Fruit fly (Drosophila melanogaster) whole organism, prepupa: Measurements from ENCODE around the gene CG9269.

ENCODE experiments used
- Blimp-1 ChIP-seq: fragments of 200-800 bp; sonication (Bioruptor generic); optimal IDR thresholded peaks from 3 replicates; lab custom pipeline; 2017; ENCODE audit warnings: missing biosample characterization, missing genetic modification characterization, mild to moderate bottlenecking, moderate library complexity, missing genetic modification reagents
- CG10631 ChIP-seq: fragments of 200-800 bp; sonication (Bioruptor generic); optimal IDR thresholded peaks from 2 replicates; lab custom pipeline; 2016; ENCODE audit warnings: missing biosample characterization, missing genetic modification characterization
- CG10669 ChIP-seq: fragments of 200-800 bp; sonication (Bioruptor generic); optimal IDR thresholded peaks from 3 replicates; lab custom pipeline; 2018; ENCODE audit warnings: missing biosample characterization, mild to moderate bottlenecking, missing genetic modification characterization, moderate library complexity
- CG11762 ChIP-seq: fragments of 200-800 bp; sonication (Bioruptor generic); optimal IDR thresholded peaks from 3 replicates; lab custom pipeline; 2016; ENCODE audit warnings: missing biosample characterization, missing genetic modification characterization; ENCODE audit not compliant: insufficient read depth
- CG15336 ChIP-seq: fragments of 200-800 bp; sonication (Bioruptor generic); IDR thresholded peaks from 2 replicates; pipeline ENCODE4 v1.3.6; 2022; ENCODE audit warnings: missing biosample characterization, missing genetic modification characterization
- CG3032 ChIP-seq: fragments of 200-800 bp; optimal IDR thresholded peaks from 2 replicates; lab custom pipeline; 2019; ENCODE audit warnings: missing biosample characterization, mild to moderate bottlenecking, missing genetic modification characterization, moderate library complexity
- CG31627 ChIP-seq: fragments of 200-800 bp; sonication (Bioruptor generic); optimal IDR thresholded peaks from 3 replicates; lab custom pipeline; 2016; ENCODE audit warnings: missing biosample characterization, missing genetic modification characterization
- CG34406 ChIP-seq: fragments of 200-800 bp; sonication (Bioruptor generic); optimal IDR thresholded peaks from 3 replicates; lab custom pipeline; 2016; ENCODE audit warnings: missing biosample characterization, missing genetic modification characterization
- CG3919 ChIP-seq: fragments of 200-800 bp; sonication (Bioruptor generic); optimal IDR thresholded peaks from 3 replicates; lab custom pipeline; 2016; ENCODE audit warnings: missing biosample characterization, missing genetic modification characterization
- CG4318 ChIP-seq: fragments of 200-800 bp; sonication (Bioruptor generic); optimal IDR thresholded peaks from 3 replicates; lab custom pipeline; 2017; ENCODE audit warnings: missing biosample characterization, mild to moderate bottlenecking, missing genetic modification characterization
- CG6163 ChIP-seq: fragments of 200-800 bp; sonication (Bioruptor generic); IDR thresholded peaks from 3 replicates; pipeline ENCODE4 v1.3.6; 2022; ENCODE audit warnings: missing biosample characterization, missing genetic modification characterization
- CG6276 ChIP-seq: fragments of 200-800 bp; sonication (Bioruptor generic); optimal IDR thresholded peaks from 2 replicates; lab custom pipeline; 2017; ENCODE audit warnings: missing biosample characterization, mild to moderate bottlenecking, missing genetic modification characterization
- CG6792 ChIP-seq: fragments of 200-800 bp; sonication (Bioruptor generic); optimal IDR thresholded peaks from 3 replicates; lab custom pipeline; 2016; ENCODE audit warnings: missing biosample characterization, missing genetic modification characterization
- CG6854 ChIP-seq: fragments of 200-800 bp; sonication (Bioruptor generic); optimal IDR thresholded peaks from 2 replicates; lab custom pipeline; 2017; ENCODE audit warnings: missing biosample characterization, mild to moderate bottlenecking, missing genetic modification characterization
- CG7368 ChIP-seq: fragments of 200-800 bp; sonication (Bioruptor generic); optimal IDR thresholded peaks from 3 replicates; lab custom pipeline; 2016; ENCODE audit warnings: missing biosample characterization, missing genetic modification characterization
- CG8319 ChIP-seq: fragments of 200-800 bp; sonication (Bioruptor generic); optimal IDR thresholded peaks from 3 replicates; lab custom pipeline; 2016; ENCODE audit warnings: missing biosample characterization, missing genetic modification characterization
- CG8632 ChIP-seq: fragments of 200-800 bp; sonication (Bioruptor generic); optimal IDR thresholded peaks from 3 replicates; lab custom pipeline; 2016; ENCODE audit warnings: missing biosample characterization, missing genetic modification characterization
- CG9139 ChIP-seq: fragments of 200-800 bp; sonication (Bioruptor generic); optimal IDR thresholded peaks from 3 replicates; lab custom pipeline; 2017; ENCODE audit warnings: missing biosample characterization, mild to moderate bottlenecking, missing genetic modification characterization
- Eip75B ChIP-seq: fragments of 200-800 bp; sonication (Bioruptor generic); optimal IDR thresholded peaks from 3 replicates; lab custom pipeline; 2016; ENCODE audit warnings: missing biosample characterization, missing genetic modification characterization
- Ets21C ChIP-seq: fragments of 200-800 bp; sonication (Bioruptor generic); optimal IDR thresholded peaks from 3 replicates; lab custom pipeline; 2016; ENCODE audit warnings: missing biosample characterization, missing genetic modification characterization
- Ets96B ChIP-seq: fragments of 200-800 bp; optimal IDR thresholded peaks from 2 replicates; lab custom pipeline; 2019; ENCODE audit warnings: missing biosample characterization, mild to moderate bottlenecking, missing genetic modification characterization, moderate library complexity
- Gug ChIP-seq: fragments of 200-800 bp; sonication (Bioruptor generic); IDR thresholded peaks from 2 replicates; pipeline ENCODE4 v1.3.6; 2022; ENCODE audit warnings: missing biosample characterization, missing genetic modification characterization
- Hr38 ChIP-seq: sonication (Bioruptor generic); optimal IDR thresholded peaks from 2 replicates; lab custom pipeline; 2016; ENCODE audit warnings: missing biosample characterization, missing genetic modification characterization
- Hr39 ChIP-seq: fragments of 200-800 bp; sonication (Bioruptor generic); optimal IDR thresholded peaks from 2 replicates; lab custom pipeline; 2016; ENCODE audit warnings: missing biosample characterization, missing genetic modification characterization
- Lpt ChIP-seq: fragments of 200-800 bp; sonication (Bioruptor generic); optimal IDR thresholded peaks from 3 replicates; lab custom pipeline; 2016; ENCODE audit warnings: missing biosample characterization, missing genetic modification characterization
- OdsH ChIP-seq: fragments of 200-800 bp; sonication (Bioruptor generic); optimal IDR thresholded peaks from 3 replicates; lab custom pipeline; 2016; ENCODE audit warnings: missing biosample characterization, missing genetic modification characterization
- Smox ChIP-seq: fragments of 200-800 bp; sonication (Bioruptor generic); optimal IDR thresholded peaks from 3 replicates; lab custom pipeline; 2016; ENCODE audit warnings: missing biosample characterization, missing genetic modification characterization
- Sox102F ChIP-seq: fragments of 200-800 bp; sonication (Bioruptor generic); optimal IDR thresholded peaks from 2 replicates; lab custom pipeline; 2016; ENCODE audit warnings: missing biosample characterization, mild to moderate bottlenecking, missing genetic modification characterization
- Sox14 ChIP-seq: fragments of 200-800 bp; sonication (Bioruptor generic); optimal IDR thresholded peaks from 3 replicates; lab custom pipeline; 2016; ENCODE audit warnings: missing biosample characterization, missing genetic modification characterization
- achi ChIP-seq: fragments of 200-800 bp; sonication (Bioruptor generic); optimal IDR thresholded peaks from 3 replicates; lab custom pipeline; 2016; ENCODE audit warnings: missing biosample characterization, missing genetic modification characterization
- acj6 ChIP-seq: fragments of 200-800 bp; sonication (Bioruptor generic); optimal IDR thresholded peaks from 3 replicates; lab custom pipeline; 2016; ENCODE audit warnings: missing biosample characterization, missing genetic modification characterization
- cyc ChIP-seq: fragments of 200-800 bp; sonication (Bioruptor generic); optimal IDR thresholded peaks from 3 replicates; lab custom pipeline; 2016; ENCODE audit warnings: missing biosample characterization, missing genetic modification characterization
- dsx ChIP-seq: fragments of 200-800 bp; optimal IDR thresholded peaks from 3 replicates; lab custom pipeline; 2019; ENCODE audit warnings: missing biosample characterization, mild to moderate bottlenecking, missing genetic modification characterization, moderate library complexity; ENCODE audit not compliant: poor library complexity, severe bottlenecking
- eg ChIP-seq: fragments of 200-800 bp; sonication (Bioruptor generic); IDR thresholded peaks from 3 replicates; pipeline ENCODE4 v1.3.6; 2022; ENCODE audit warnings: missing biosample characterization, missing genetic modification characterization
- esn ChIP-seq: fragments of 200-800 bp; sonication (Bioruptor generic); optimal IDR thresholded peaks from 2 replicates; lab custom pipeline; 2016; ENCODE audit warnings: missing biosample characterization, mild to moderate bottlenecking, missing genetic modification characterization, moderate library complexity
- fd59A ChIP-seq: fragments of 200-800 bp; sonication (Bioruptor generic); optimal IDR thresholded peaks from 2 replicates; lab custom pipeline; 2017; ENCODE audit warnings: missing biosample characterization, mild to moderate bottlenecking, missing genetic modification characterization, missing genetic modification reagents
- fkh ChIP-seq: fragments of 200-800 bp; sonication (Bioruptor generic); optimal IDR thresholded peaks from 3 replicates; lab custom pipeline; 2017; ENCODE audit warnings: missing biosample characterization, mild to moderate bottlenecking, missing genetic modification characterization, moderate library complexity
- lz ChIP-seq: fragments of 200-800 bp; sonication (Bioruptor generic); optimal IDR thresholded peaks from 3 replicates; lab custom pipeline; 2016; ENCODE audit warnings: missing biosample characterization, missing genetic modification characterization
- net ChIP-seq: fragments of 200-800 bp; sonication (Bioruptor generic); optimal IDR thresholded peaks from 3 replicates; lab custom pipeline; 2016; ENCODE audit warnings: missing biosample characterization, missing genetic modification characterization
- salr ChIP-seq, 2 experiments: fragments of 200-800 bp; sonication (Bioruptor generic); optimal IDR thresholded peaks; 3 replicates each; lab custom pipeline; 2016 to 2018; ENCODE audit warnings: missing biosample characterization in 2 of 2, missing genetic modification characterization in 2 of 2, mild to moderate bottlenecking in 1 of 2
- spab ChIP-seq: fragments of 200-800 bp; sonication (Bioruptor generic); optimal IDR thresholded peaks from 2 replicates; lab custom pipeline; 2017; ENCODE audit warnings: missing biosample characterization, mild to moderate bottlenecking, missing genetic modification characterization, missing genetic modification reagents
- ss ChIP-seq, 2 experiments: fragments of 200-800 bp; sonication (Bioruptor generic); optimal IDR thresholded peaks; 2 replicates in 1 of 2; 3 replicates in 1 of 2; lab custom pipeline; 2017 to 2018; ENCODE audit warnings: mild to moderate bottlenecking in 2 of 2, missing biosample characterization in 2 of 2, missing genetic modification characterization in 2 of 2, moderate library complexity in 1 of 2
- topi ChIP-seq: fragments of 200-800 bp; sonication (Bioruptor generic); optimal IDR thresholded peaks from 3 replicates; lab custom pipeline; 2016; ENCODE audit warnings: missing biosample characterization, missing genetic modification characterization
- vri ChIP-seq: fragments of 200-800 bp; sonication (Bioruptor generic); optimal IDR thresholded peaks from 3 replicates; lab custom pipeline; 2016; ENCODE audit warnings: missing biosample characterization, mild to moderate bottlenecking, missing genetic modification characterization

Gene CG9269

dm6 chr3R:13645874-13646370, 30.2 kb downstream of the CG9269 start, which contains the start of gene sqd (continued):
- TF ChIP-seq achi (GFP tag; lab: Kevin White, UChicago) (peak; percentile 67), vri (GFP tag; lab: Kevin White, UChicago) (no peak), esn (GFP tag; lab: Kevin White, UChicago) (peak; percentile 53), Gug (GFP tag; lab: Robert Waterston, UW) (no peak), Eip75B (GFP tag; lab: Kevin White, UChicago) (peak; percentile 60), CG6276 (GFP tag; lab: Kevin White, UChicago) (no peak), Blimp-1 (GFP tag; lab: Kevin White, UChicago) (no peak), net (GFP tag; lab: Kevin White, UChicago) (peak; percentile 24), Sox14 (GFP tag; lab: Kevin White, UChicago) (peak; percentile 56), Lpt (GFP tag; lab: Kevin White, UChicago) (peak; percentile 21), OdsH (GFP tag; lab: Kevin White, UChicago) (peak; percentile 65), lz (GFP tag; lab: Kevin White, UChicago) (peak; percentile 63), salr (GFP tag; optimal IDR thresholded peaks at IDR 0.05; lab: Kevin White, UChicago) (no peak), topi (GFP tag; lab: Kevin White, UChicago) (peak; percentile 60), CG31627 (GFP tag; lab: Kevin White, UChicago) (peak; percentile 57), eg (0 out of 3 replicates have a peak, but pooled peaks have one; percentile 13), CG6792 (GFP tag; lab: Kevin White, UChicago) (peak; percentile 44), CG34406 (GFP tag; lab: Kevin White, UChicago) (peak; percentile 27), dsx (peak; percentile 68), CG6163 (GFP tag; lab: Robert Waterston, UW) (peak; percentile 57; the same call in 2 of the 3 replicates), CG8632 (no peak), CG8319 (GFP tag; lab: Kevin White, UChicago) (no peak), CG11762 (GFP tag; lab: Kevin White, UChicago) (peak; percentile 3), CG6854 (peak; percentile 71), CG3032 (tag; lab: Kevin White, UChicago) (peak; percentile 25), Ets21C (GFP tag; lab: Kevin White, UChicago) (peak; percentile 51), Smox (GFP tag; lab: Kevin White, UChicago) (peak; percentile 53), CG4318 (GFP tag; lab: Kevin White, UChicago) (no peak), fd59A (GFP tag; lab: Kevin White, UChicago) (peak; percentile 14), Hr38 (no peak), CG7368 (GFP tag; lab: Kevin White, UChicago) (peak; percentile 39), Hr39 (peak; percentile 64), Ets96B (tag; lab: Kevin White, UChicago) (peak; percentile 23)

- TF ChIP-seq CG15336 (GFP tag; lab: Robert Waterston, UW) (peak; percentile 60), Hr38 (no peak), CG9139 (GFP tag; lab: Kevin White, UChicago) (peak; percentile 81), Ets21C (GFP tag; lab: Kevin White, UChicago) (no peak), CG6854 (peak; percentile 34), CG3032 (tag; lab: Kevin White, UChicago) (peak; percentile 28), net (GFP tag; lab: Kevin White, UChicago) (no peak), cyc (GFP tag; lab: Kevin White, UChicago) (peak; percentile 15), CG3919 (GFP tag; lab: Kevin White, UChicago) (peak; percentile 39), ss (GFP tag; optimal IDR thresholded peaks at IDR 0.05; lab: Kevin White, UChicago) (peak; percentile 79 to 83), CG4318 (GFP tag; lab: Kevin White, UChicago) (no peak), OdsH (GFP tag; lab: Kevin White, UChicago) (no peak), CG31627 (GFP tag; lab: Kevin White, UChicago) (peak; percentile 25), Lpt (GFP tag; lab: Kevin White, UChicago) (no peak), Sox102F (GFP tag; lab: Kevin White, UChicago) (no peak), Blimp-1 (GFP tag; lab: Kevin White, UChicago) (no peak), CG7368 (GFP tag; lab: Kevin White, UChicago) (no peak), CG6792 (GFP tag; lab: Kevin White, UChicago) (no peak), CG10631 (GFP tag; lab: Kevin White, UChicago) (no peak), fd59A (GFP tag; lab: Kevin White, UChicago) (no peak), CG11762 (GFP tag; lab: Kevin White, UChicago) (no peak), Smox (GFP tag; lab: Kevin White, UChicago) (no peak), acj6 (no peak), spab (peak; percentile 57), CG10669 (GFP tag; lab: Kevin White, UChicago) (peak; percentile 36), fkh (GFP tag; lab: Kevin White, UChicago) (no peak), esn (GFP tag; lab: Kevin White, UChicago) (no peak), achi (GFP tag; lab: Kevin White, UChicago) (no peak), Hr39 (peak; percentile 18)
These were observed 31.3 kb downstream of the CG9269 start, which contains the start of gene rin for dm6 chr3R:13646729-13647633. Gene rin (plus strand): TSS chr3R:13647004.
